Fruit fly (Drosophila melanogaster) whole organism, embryonic: ENCODE measurements around the gene CG6330.
A peak's percentile ranks its signal among the peaks of the same experiment; 100 is the strongest.

ENCODE experiments used
- Bteb2 ChIP-seq: fragments of 200-800 bp; sonication (Bioruptor generic); optimal IDR thresholded peaks from 2 replicates; lab custom pipeline; 2016; ENCODE audit warnings: missing biosample characterization, missing genetic modification characterization
- CG10267 ChIP-seq: fragments of 200-800 bp; sonication (Bioruptor generic); optimal IDR thresholded peaks from 2 replicates; lab custom pipeline; 2018; ENCODE audit warnings: missing biosample characterization, mild to moderate bottlenecking, missing genetic modification characterization, moderate library complexity
- CG10979 ChIP-seq: fragments of 200-800 bp; sonication (Bioruptor generic); optimal IDR thresholded peaks from 2 replicates; lab custom pipeline; 2018; ENCODE audit warnings: missing biosample characterization, mild to moderate bottlenecking, missing genetic modification characterization, moderate library complexity
- CG11093 ChIP-seq: fragments of 200-800 bp; sonication (Bioruptor generic); IDR thresholded peaks from 3 replicates; pipeline ENCODE4 v1.3.6; 2022; ENCODE audit warnings: missing biosample characterization, missing genetic modification characterization
- CG12219 ChIP-seq: fragments of 200-800 bp; sonication (Bioruptor generic); optimal IDR thresholded peaks from 3 replicates; lab custom pipeline; 2018; ENCODE audit warnings: missing biosample characterization, mild to moderate bottlenecking, missing genetic modification characterization
- CG12299 ChIP-seq: fragments of 200-800 bp; sonication (Bioruptor generic); optimal IDR thresholded peaks from 2 replicates; lab custom pipeline; 2018; ENCODE audit warnings: missing biosample characterization, mild to moderate bottlenecking, missing genetic modification characterization
- CG13775 ChIP-seq: fragments of 200-800 bp; sonication (Bioruptor generic); optimal IDR thresholded peaks from 3 replicates; lab custom pipeline; 2017; ENCODE audit warnings: missing biosample characterization, mild to moderate bottlenecking, missing genetic modification characterization
- CG14441 ChIP-seq: fragments of 200-800 bp; sonication (Bioruptor generic); IDR thresholded peaks from 2 replicates; pipeline ENCODE4 v1.3.6; 2022; ENCODE audit warnings: missing biosample characterization, missing genetic modification characterization
- CG14667 ChIP-seq: fragments of 200-800 bp; sonication (Bioruptor generic); IDR thresholded peaks from 2 replicates; pipeline ENCODE4 v1.3.6; 2022; ENCODE audit warnings: missing biosample characterization, missing genetic modification characterization
- CG14710 ChIP-seq: fragments of 200-800 bp; sonication (Bioruptor generic); optimal IDR thresholded peaks from 3 replicates; lab custom pipeline; 2019; ENCODE audit warnings: missing biosample characterization, mild to moderate bottlenecking, missing genetic modification characterization, moderate library complexity
- CG15696 ChIP-seq: fragments of 200-800 bp; sonication (Bioruptor generic); optimal IDR thresholded peaks from 2 replicates; lab custom pipeline; 2019; ENCODE audit warnings: missing biosample characterization, mild to moderate bottlenecking, missing genetic modification characterization, moderate library complexity
- CG1647 ChIP-seq: fragments of 200-800 bp; sonication (Bioruptor generic); optimal IDR thresholded peaks from 3 replicates; lab custom pipeline; 2016; ENCODE audit warnings: missing biosample characterization, missing genetic modification characterization
- CG18476 ChIP-seq: fragments of 200-800 bp; sonication (Bioruptor generic); optimal IDR thresholded peaks from 2 replicates; lab custom pipeline; 2016; ENCODE audit warnings: missing biosample characterization, mild to moderate bottlenecking, missing genetic modification characterization
- CG31224 ChIP-seq: fragments of 200-800 bp; sonication (Bioruptor generic); IDR thresholded peaks from 2 replicates; pipeline ENCODE4 v1.3.6; 2022; ENCODE audit warnings: missing biosample characterization, missing genetic modification characterization
- CG6689 ChIP-seq: fragments of 200-800 bp; sonication (Bioruptor generic); IDR thresholded peaks from 2 replicates; pipeline ENCODE4 v1.3.6; 2022; ENCODE audit warnings: missing biosample characterization, missing genetic modification characterization
- CG7372 ChIP-seq: fragments of 200-800 bp; sonication (Bioruptor generic); IDR thresholded peaks from 2 replicates; pipeline ENCODE4 v1.3.6; 2022; ENCODE audit warnings: missing biosample characterization, missing genetic modification characterization
- CG7556 ChIP-seq: fragments of 200-800 bp; sonication (Bioruptor generic); optimal IDR thresholded peaks from 2 replicates; lab custom pipeline; 2017; ENCODE audit warnings: missing biosample characterization, mild to moderate bottlenecking, missing genetic modification characterization
- CoRest ChIP-seq: fragments of 200-800 bp; sonication (Bioruptor generic); optimal IDR thresholded peaks from 3 replicates; lab custom pipeline; 2018; ENCODE audit warnings: missing biosample characterization, mild to moderate bottlenecking, missing genetic modification characterization, moderate library complexity
- Dfd ChIP-seq, 2 experiments: fragments of >200 bp; optimal IDR thresholded peaks; 2 replicates each; lab custom pipeline; 2017; ENCODE audit warnings: missing biosample characterization in 2 of 2, missing genetic modification characterization in 2 of 2
- Eip74EF ChIP-seq, 2 experiments: fragments of 200-800 bp in 1 of 2; fragments of >200 bp in 1 of 2; sonication (Bioruptor generic) in 1 of 2; optimal IDR thresholded peaks; 2 replicates each; lab custom pipeline; 2017 to 2019; ENCODE audit warnings: missing biosample characterization in 2 of 2, missing genetic modification characterization in 2 of 2, mild to moderate bottlenecking in 1 of 2, moderate library complexity in 1 of 2
- Fer1 ChIP-seq: fragments of 200-800 bp; sonication (Bioruptor generic); optimal IDR thresholded peaks from 2 replicates; lab custom pipeline; 2017; ENCODE audit warnings: missing biosample characterization, mild to moderate bottlenecking, missing genetic modification characterization
- Fer3 ChIP-seq: fragments of 200-800 bp; sonication (Bioruptor generic); optimal IDR thresholded peaks from 2 replicates; lab custom pipeline; 2018; ENCODE audit warnings: missing biosample characterization, mild to moderate bottlenecking, missing genetic modification characterization, moderate library complexity
- HLH54F ChIP-seq: fragments of 200-800 bp; sonication (Bioruptor generic); optimal IDR thresholded peaks from 3 replicates; lab custom pipeline; 2016; ENCODE audit warnings: missing biosample characterization, missing genetic modification characterization
- Nf-YC ChIP-seq: fragments of 200-800 bp; optimal IDR thresholded peaks from 3 replicates; lab custom pipeline; 2019; ENCODE audit warnings: missing biosample characterization, mild to moderate bottlenecking, missing genetic modification characterization, moderate library complexity
- Sry-δ ChIP-seq: fragments of 200-800 bp; sonication (Bioruptor generic); optimal IDR thresholded peaks from 2 replicates; lab custom pipeline; 2016; ENCODE audit warnings: missing biosample characterization, missing genetic modification characterization
- TFAM ChIP-seq: fragments of 200-800 bp; sonication (Bioruptor generic); optimal IDR thresholded peaks from 2 replicates; lab custom pipeline; 2017; ENCODE audit warnings: missing biosample characterization, missing genetic modification characterization, inconsistent platforms
- Trl ChIP-seq, 3 experiments: fragments of >200 bp in 2 of 3; fragments of 200-800 bp in 1 of 3; sonication (Bioruptor generic) in 1 of 3; optimal IDR thresholded peaks; 2 replicates in 1 of 3; 3 replicates in 2 of 3; lab custom pipeline; 2016 to 2017; ENCODE audit warnings: missing biosample characterization in 1 of 3, missing genetic modification characterization in 1 of 3
- Vsx1 ChIP-seq: fragments of 200-800 bp; sonication (Bioruptor generic); optimal IDR thresholded peaks from 2 replicates; lab custom pipeline; 2017; ENCODE audit warnings: missing biosample characterization, mild to moderate bottlenecking, missing genetic modification characterization, missing genetic modification reagents
- al ChIP-seq: fragments of 200-800 bp; sonication (Bioruptor generic); IDR thresholded peaks from 2 replicates; pipeline ENCODE4 v1.3.6; 2022; ENCODE audit warnings: missing biosample characterization, missing genetic modification characterization
- esg ChIP-seq: fragments of 200-800 bp; sonication (Bioruptor generic); conservative IDR thresholded peaks from 2 replicates; pipeline ENCODE4 v1.3.6; 2022; ENCODE audit warnings: missing biosample characterization, missing genetic modification characterization
- eyg ChIP-seq: fragments of 200-800 bp; sonication (Bioruptor generic); optimal IDR thresholded peaks from 3 replicates; lab custom pipeline; 2016; ENCODE audit warnings: missing biosample characterization, missing genetic modification characterization
- fd96Cb ChIP-seq: fragments of 200-800 bp; sonication (Bioruptor generic); optimal IDR thresholded peaks from 2 replicates; lab custom pipeline; 2018; ENCODE audit warnings: missing biosample characterization, mild to moderate bottlenecking, missing genetic modification characterization, moderate library complexity
- fru ChIP-seq: fragments of >200 bp; optimal IDR thresholded peaks from 2 replicates; lab custom pipeline; 2017
- gcm ChIP-seq: fragments of 200-800 bp; sonication (Bioruptor generic); optimal IDR thresholded peaks from 2 replicates; lab custom pipeline; 2019; ENCODE audit warnings: missing biosample characterization, mild to moderate bottlenecking, missing genetic modification characterization, moderate library complexity
- gsb-n ChIP-seq: fragments of 200-800 bp; sonication (Bioruptor generic); optimal IDR thresholded peaks from 3 replicates; lab custom pipeline; 2018; ENCODE audit warnings: missing biosample characterization, mild to moderate bottlenecking, missing genetic modification characterization
- hb ChIP-seq: fragments of 200-800 bp; sonication (Bioruptor generic); IDR thresholded peaks from 3 replicates; pipeline ENCODE4 v1.3.6; 2022; ENCODE audit warnings: missing biosample characterization, missing genetic modification characterization; ENCODE audit not compliant: partially characterized antibody
- kni ChIP-seq: fragments of 200-800 bp; sonication (Bioruptor generic); optimal IDR thresholded peaks from 3 replicates; lab custom pipeline; 2017; ENCODE audit warnings: mild to moderate bottlenecking, missing biosample characterization, missing genetic modification reagents, missing genetic modification characterization
- lola ChIP-seq, 3 experiments: fragments of >200 bp in 2 of 3; fragments of 200-800 bp in 1 of 3; sonication (Bioruptor generic) in 1 of 3; optimal IDR thresholded peaks; 2 replicates each; lab custom pipeline; 2017 to 2019; ENCODE audit warnings: missing biosample characterization in 3 of 3, missing genetic modification characterization in 3 of 3, mild to moderate bottlenecking in 1 of 3, moderate library complexity in 1 of 3
- lov ChIP-seq, 2 experiments: fragments of 200-800 bp in 1 of 2; fragments of >200 bp in 1 of 2; sonication (Bioruptor generic) in 1 of 2; IDR thresholded peaks in 1 of 2; optimal IDR thresholded peaks in 1 of 2; 2 replicates in 1 of 2; 3 replicates in 1 of 2; pipeline versions ENCODE4 v1.3.6 to Lab custom; 2017 to 2022; ENCODE audit warnings: missing biosample characterization in 1 of 2, missing genetic modification characterization in 1 of 2
- pan ChIP-seq, 4 experiments: fragments of >200 bp in 3 of 4; fragments of 200-800 bp in 1 of 4; sonication (Bioruptor generic) in 1 of 4; optimal IDR thresholded peaks in 3 of 4; IDR thresholded peaks in 1 of 4; 2 replicates each; pipeline versions ENCODE4 v1.3.6 to Lab custom; 2017 to 2022; ENCODE audit warnings: missing biosample characterization in 2 of 4, missing genetic modification characterization in 2 of 4, mixed read lengths in 1 of 4
- row ChIP-seq: fragments of 200-800 bp; sonication (Bioruptor generic); IDR thresholded peaks from 3 replicates; pipeline ENCODE4 v1.3.6; 2022; ENCODE audit warnings: missing biosample characterization, missing genetic modification characterization
- sc ChIP-seq, 3 experiments: fragments of >200 bp in 2 of 3; fragments of 200-800 bp in 1 of 3; sonication (Bioruptor generic) in 1 of 3; optimal IDR thresholded peaks; 2 replicates in 2 of 3; 3 replicates in 1 of 3; lab custom pipeline; 2017; ENCODE audit warnings: mild to moderate bottlenecking in 1 of 3, missing biosample characterization in 1 of 3, missing genetic modification characterization in 1 of 3, missing genetic modification reagents in 1 of 3
- sim ChIP-seq: fragments of 200-800 bp; sonication (Bioruptor generic); IDR thresholded peaks from 2 replicates; pipeline ENCODE4 v1.3.6; 2022; ENCODE audit warnings: missing biosample characterization, missing genetic modification characterization
- slp2 ChIP-seq: fragments of 200-800 bp; sonication (Bioruptor generic); optimal IDR thresholded peaks from 2 replicates; lab custom pipeline; 2016; ENCODE audit warnings: missing biosample characterization, missing genetic modification characterization
- sqz ChIP-seq: fragments of 200-800 bp; sonication (Bioruptor generic); optimal IDR thresholded peaks from 3 replicates; lab custom pipeline; 2018; ENCODE audit warnings: missing biosample characterization, mild to moderate bottlenecking, missing genetic modification characterization
- tup ChIP-seq: fragments of 200-800 bp; sonication (Bioruptor generic); optimal IDR thresholded peaks from 2 replicates; lab custom pipeline; 2016; ENCODE audit warnings: missing biosample characterization, mild to moderate bottlenecking, missing genetic modification characterization, moderate library complexity
- zfh1 ChIP-seq: fragments of 200-800 bp; sonication (Bioruptor generic); IDR thresholded peaks from 3 replicates; pipeline ENCODE4 v1.3.6; 2022; ENCODE audit warnings: missing biosample characterization, missing genetic modification characterization

The CG6330 gene

dm6 chr3R:26923830-26924333 lies 34.4 kb downstream of the CG6330 start (continued):
- TF ChIP-seq CG13775 (GFP tag; lab: Kevin White, UChicago) (no peak), CG14441 (GFP tag; lab: Robert Waterston, UW) (peak; percentile 56), lola (GFP tag; optimal IDR thresholded peaks at IDR 0.05; lab: Kevin White, UChicago) (peak in 1 of 3 experiments; percentile 6), fru (lab: Kevin White, UChicago) (no peak), Nf-YC (tag; lab: Kevin White, UChicago) (peak; percentile 56), Sry-δ (GFP tag; lab: Kevin White, UChicago) (no peak), tup (GFP tag; lab: Kevin White, UChicago) (no peak), Fer1 (GFP tag; lab: Kevin White, UChicago) (peak; percentile 74), CG10267 (peak; percentile 47), zfh1 (peak; percentile 24; the same call in 1 of the 3 replicates), Dfd (GFP tag; optimal IDR thresholded peaks at IDR 0.05; lab: Kevin White, UChicago) (no peak), Bteb2 (GFP tag; lab: Kevin White, UChicago) (no peak), row (GFP tag; lab: Robert Waterston, UW) (0 out of 3 replicates have a peak, but pooled peaks have one; percentile 14), CG11093 (0 out of 3 replicates have a peak, but pooled peaks have one; percentile 11), CG12299 (tag; lab: Kevin White, UChicago) (peak; percentile 37), hb (no peak), slp2 (GFP tag; lab: Kevin White, UChicago) (no peak), Trl (optimal IDR thresholded peaks at IDR 0.05; lab: Kevin White, UChicago) (no peak), Trl (GFP tag; optimal IDR thresholded peaks at IDR 0.05; lab: Kevin White, UChicago) (peak; percentile 37), Fer3 (tag; lab: Kevin White, UChicago) (peak; percentile 53), pan (optimal IDR thresholded peaks at IDR 0.05; lab: Kevin White, UChicago) (no peak), pan (GFP tag; optimal IDR thresholded peaks at IDR 0.05 in 1 of 2, IDR thresholded peaks at IDR 0.05 in 1 of 2) (peak in 1 of 2 experiments; percentile 62), TFAM (no peak), sqz (peak; percentile 62), CG10979 (peak; percentile 48), Vsx1 (GFP tag; lab: Kevin White, UChicago) (peak; percentile 66), HLH54F (no peak), eyg (GFP tag; lab: Kevin White, UChicago) (peak; percentile 49), CG18476 (peak; percentile 16), gsb-n (tag; lab: Kevin White, UChicago) (peak; percentile 60), CoRest (tag; lab: Kevin White, UChicago) (peak; percentile 40), Eip74EF (GFP tag; optimal IDR thresholded peaks at IDR 0.05; lab: Kevin White, UChicago) (peak in 1 of 2 experiments; percentile 82), esg (no peak), CG14667 (GFP tag; lab: Robert Waterston, UW) (no peak), gcm (GFP tag; lab: Kevin White, UChicago) (peak; percentile 40), CG31224 (GFP tag; lab: Robert Waterston, UW) (no peak), CG15696 (tag; lab: Kevin White, UChicago) (peak; percentile 33), CG6689 (0 out of 2 replicates have a peak, but pooled peaks have one; percentile 26), fd96Cb (tag; lab: Kevin White, UChicago) (peak; percentile 60), sim (GFP tag; lab: Robert Waterston, UW) (peak; percentile 51; the same call in 1 of the 2 replicates), kni (no peak), sc (optimal IDR thresholded peaks at IDR 0.05; lab: Kevin White, UChicago) (no peak), sc (GFP tag; optimal IDR thresholded peaks at IDR 0.05; lab: Kevin White, UChicago) (peak; percentile 41), lov (optimal IDR thresholded peaks at IDR 0.05; lab: Kevin White, UChicago) (no peak), lov (GFP tag; IDR thresholded peaks at IDR 0.05; lab: Robert Waterston, UW) (no peak), al (GFP tag; lab: Robert Waterston, UW) (peak; percentile 30; the same call in 1 of the 2 replicates), CG1647 (GFP tag; lab: Kevin White, UChicago) (peak; percentile 23), CG12219 (GFP tag; lab: Kevin White, UChicago) (no peak), CG14710 (tag; lab: Kevin White, UChicago) (peak; percentile 25), CG7372 (no peak; the same call in 1 of the 2 replicates), CG7556 (GFP tag; lab: Kevin White, UChicago) (peak; percentile 49)
